Worm (Caenorhabditis elegans): ENCODE results near the gene try-9.

DNA sequence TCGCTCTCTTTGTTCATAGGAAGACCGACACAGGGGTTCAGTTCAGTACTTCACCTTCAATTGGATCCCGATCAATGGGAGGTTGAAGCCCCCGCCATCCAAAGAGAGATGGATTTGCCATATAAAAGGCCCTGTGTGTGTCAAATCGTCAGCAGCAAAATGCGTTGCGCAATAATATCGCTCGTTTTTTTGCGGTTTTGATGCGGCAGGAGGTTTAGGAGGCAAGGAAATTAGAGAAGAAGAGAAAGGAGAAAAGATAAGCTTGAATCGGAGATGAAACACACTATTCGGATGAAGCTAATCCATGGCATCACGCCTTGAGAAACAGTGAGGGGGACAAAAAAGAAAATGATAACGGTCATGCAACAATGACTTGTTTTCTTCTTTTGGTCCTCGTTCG lies 26.4 kb downstream of the try-9 start:
- no peak for TF ChIP-seq him-1 (tag; optimal IDR thresholded peaks at IDR 0.05)
- TF ChIP-seq W03F9.2 (tag; optimal IDR thresholded peaks at IDR 0.05): no peak

Data from whole organism, L4/young adult.